Worm (Caenorhabditis elegans) whole organism, early embryonic: ENCODE results near the gene siah-1.

ENCODE experiments used
- B0310.2 ChIP-seq: sonication (generic microtip); optimal IDR thresholded peaks from 2 replicates; lab custom pipeline; 2016; ENCODE audit warnings: mild to moderate bottlenecking, missing genetic modification characterization, missing compliant biosample characterization
- F13C5.2 ChIP-seq: sonication (generic microtip); optimal IDR thresholded peaks from 2 replicates; lab custom pipeline; 2017; ENCODE audit warnings: mild to moderate bottlenecking, missing genetic modification characterization, inconsistent platforms, missing compliant biosample characterization
- aly-1 ChIP-seq: sonication (generic microtip); optimal IDR thresholded peaks from 2 replicates; lab custom pipeline; 2016; ENCODE audit warnings: missing genetic modification characterization, missing compliant biosample characterization
- ama-1 ChIP-seq: fragments of 150-350 bp; optimal IDR thresholded peaks from 2 replicates; lab custom pipeline; 2014
- ceh-13 ChIP-seq: fragments of 200-800 bp; sonication (Bioruptor generic); optimal IDR thresholded peaks from 2 replicates; lab custom pipeline; 2018; ENCODE audit warnings: mild to moderate bottlenecking, missing genetic modification characterization, missing compliant biosample characterization
- ceh-36 ChIP-seq: sonication (generic microtip); optimal IDR thresholded peaks from 2 replicates; lab custom pipeline; 2016; ENCODE audit warnings: missing genetic modification characterization, inconsistent platforms, missing compliant biosample characterization
- ets-7 ChIP-seq: sonication (generic microtip); optimal IDR thresholded peaks from 2 replicates; lab custom pipeline; 2016; ENCODE audit warnings: missing genotype, missing genetic modification characterization, missing compliant biosample characterization
- flt-1 ChIP-seq: fragments of 200-800 bp; sonication (Bioruptor generic); IDR thresholded peaks from 2 replicates; pipeline ENCODE4 v1.3.6; 2022; ENCODE audit warnings: missing genetic modification characterization, missing compliant biosample characterization
- hmbx-1 ChIP-seq: sonication (generic microtip); optimal IDR thresholded peaks from 2 replicates; lab custom pipeline; 2016; ENCODE audit warnings: mild to moderate bottlenecking, missing genetic modification characterization, missing compliant biosample characterization
- hmg-4 ChIP-seq: fragments of 200-800 bp; sonication (Bioruptor generic); optimal IDR thresholded peaks from 2 replicates; lab custom pipeline; 2018; ENCODE audit warnings: mild to moderate bottlenecking, missing genetic modification characterization, missing compliant biosample characterization
- hnd-1 ChIP-seq: sonication (generic microtip); optimal IDR thresholded peaks from 2 replicates; lab custom pipeline; 2016; ENCODE audit warnings: missing genetic modification characterization, missing compliant biosample characterization
- pes-1 ChIP-seq: fragments of 200-800 bp; sonication (Bioruptor generic); IDR thresholded peaks from 2 replicates; pipeline ENCODE4 v1.3.6; 2022; ENCODE audit warnings: missing genetic modification reagents, missing genetic modification characterization, missing compliant biosample characterization
- scrt-1 ChIP-seq: fragments of 200-800 bp; sonication (Bioruptor generic); IDR thresholded peaks from 2 replicates; pipeline ENCODE4 v1.3.6; 2022; ENCODE audit warnings: missing genetic modification characterization, missing compliant biosample characterization
- sea-1 ChIP-seq: fragments of 200-800 bp; sonication (Bioruptor generic); conservative IDR thresholded peaks from 2 replicates; pipeline ENCODE4 v1.3.6; 2022; ENCODE audit warnings: missing genetic modification characterization, missing compliant biosample characterization
- tbx-11 ChIP-seq: fragments of 200-800 bp; sonication (Bioruptor generic); IDR thresholded peaks from 2 replicates; pipeline ENCODE4 v1.3.6; 2022; ENCODE audit warnings: missing genetic modification characterization, missing compliant biosample characterization
- tbx-37 ChIP-seq: fragments of 200-800 bp; sonication (Bioruptor generic); conservative IDR thresholded peaks from 2 replicates; pipeline ENCODE4 v1.3.6; 2022; ENCODE audit warnings: missing genetic modification reagents, missing genetic modification characterization, missing compliant biosample characterization
- tra-4 ChIP-seq: sonication (generic microtip); optimal IDR thresholded peaks from 2 replicates; lab custom pipeline; 2017; ENCODE audit warnings: missing genetic modification characterization, missing compliant biosample characterization

Gene siah-1

DNA sequence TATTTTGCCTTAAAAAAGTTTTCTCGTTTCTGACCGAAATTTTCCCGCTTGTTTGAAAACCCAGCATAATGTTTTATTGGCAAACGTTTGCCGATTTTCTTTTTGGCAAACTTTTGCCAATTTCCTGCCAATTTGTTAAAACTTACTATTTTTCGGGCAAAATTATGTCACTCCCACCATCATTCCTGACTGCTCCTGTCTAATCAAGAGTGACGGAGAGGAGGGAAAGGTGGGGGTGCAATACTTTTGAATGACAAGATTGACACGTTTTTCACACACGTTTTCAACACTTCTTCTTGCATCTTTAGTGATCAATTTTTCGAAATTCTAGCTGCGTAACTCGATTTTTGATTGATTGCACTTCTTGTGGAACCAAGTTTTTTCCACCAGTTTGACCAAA, 37.7 kb downstream of the siah-1 start:
- TF ChIP-seq hmbx-1, result no peak
- TF ChIP-seq aly-1 (tag; lab: Kevin White, UChicago), result no peak
- TF ChIP-seq B0310.2 (tag; lab: Kevin White, UChicago), result no peak
- no peak for TF ChIP-seq hnd-1
- no peak for TF ChIP-seq scrt-1 (GFP tag; lab: Robert Waterston, UW)
- no peak for TF ChIP-seq F13C5.2
- TF ChIP-seq ama-1 (lab: Kevin White, UChicago), result no peak

DNA sequence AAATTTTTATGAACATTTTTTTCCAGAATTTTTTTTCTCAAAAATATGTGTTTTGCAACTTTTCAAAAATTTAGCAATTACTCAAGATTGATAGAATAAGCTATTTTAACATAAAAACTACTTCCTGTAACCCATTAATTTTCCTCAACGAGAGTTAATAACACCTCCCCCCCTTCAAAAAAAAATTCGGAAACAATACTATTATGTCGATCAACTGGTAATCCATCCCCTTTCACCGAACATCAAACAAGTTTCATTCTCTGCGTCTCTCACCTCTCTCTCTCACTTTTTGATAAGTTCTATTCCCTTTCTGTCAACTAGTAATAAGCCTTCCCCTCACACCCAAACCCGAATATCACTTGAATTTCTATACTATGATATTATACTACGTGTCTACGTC, 40.1 kb downstream of the siah-1 start, which contains the start of gene glct-6:
TSS of gene glct-6 (plus strand) at position 301 of the 400 bp plus-strand sequence.
- TF ChIP-seq aly-1 (tag; lab: Kevin White, UChicago) (no peak), ceh-13 (GFP tag; lab: Kevin White, UChicago) (no peak), tbx-37 (GFP tag; lab: Robert Waterston, UW) (no peak), sea-1 (GFP tag; lab: Robert Waterston, UW) (no peak), ama-1 (lab: Kevin White, UChicago) (no peak), flt-1 (no peak), tra-4 (tag; lab: Kevin White, UChicago) (no peak), pes-1 (GFP tag; lab: Robert Waterston, UW) (no peak), tbx-11 (GFP tag; lab: Robert Waterston, UW) (no peak), hmg-4 (GFP tag; lab: Kevin White, UChicago) (no peak), hmbx-1 (no peak), hnd-1 (no peak), F13C5.2 (no peak), B0310.2 (tag; lab: Kevin White, UChicago) (no peak), ceh-36 (tag; lab: Kevin White, UChicago) (no peak), ets-7 (tag; lab: Kevin White, UChicago) (no peak), scrt-1 (GFP tag; lab: Robert Waterston, UW) (no peak)

DNA sequence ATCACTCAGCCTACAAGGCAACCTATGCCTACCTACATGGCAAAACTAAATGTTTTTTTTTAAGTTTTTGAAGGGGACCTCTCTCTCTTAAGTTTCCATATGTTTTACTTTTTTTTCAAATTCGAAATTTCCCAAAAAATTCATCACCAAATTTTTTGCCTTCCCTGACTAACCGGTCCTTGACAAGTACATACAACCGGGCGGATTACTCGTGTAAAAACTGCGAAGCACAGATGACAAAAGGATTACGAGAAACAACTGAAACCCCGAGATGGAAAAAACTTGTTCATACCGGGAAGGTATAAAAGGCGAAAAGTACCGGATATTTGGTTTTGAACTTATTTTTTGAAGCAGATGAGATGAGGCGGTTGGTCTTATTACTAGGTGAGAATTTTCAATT, 50.6 kb downstream of the siah-1 start, which contains the start of gene K09B3.1:
TSS of gene K09B3.1 (plus strand) at position 301 of the 400 bp plus-strand sequence.
- TF ChIP-seq tbx-37 (GFP tag; lab: Robert Waterston, UW), result no peak
- TF ChIP-seq F13C5.2, result no peak
- no peak for TF ChIP-seq ama-1 (lab: Kevin White, UChicago)
- TF ChIP-seq hnd-1, result no peak
- TF ChIP-seq aly-1 (tag; lab: Kevin White, UChicago), result no peak
- no peak for TF ChIP-seq tbx-11 (GFP tag; lab: Robert Waterston, UW)
- no peak for TF ChIP-seq B0310.2 (tag; lab: Kevin White, UChicago)
- no peak for TF ChIP-seq ceh-13 (GFP tag; lab: Kevin White, UChicago)
- TF ChIP-seq flt-1, result no peak
- TF ChIP-seq pes-1 (GFP tag; lab: Robert Waterston, UW), result no peak
- no peak for TF ChIP-seq ets-7 (tag; lab: Kevin White, UChicago)
- TF ChIP-seq scrt-1 (GFP tag; lab: Robert Waterston, UW), result no peak
- no peak for TF ChIP-seq sea-1 (GFP tag; lab: Robert Waterston, UW)
- TF ChIP-seq hmbx-1, result no peak
- TF ChIP-seq ceh-36 (tag; lab: Kevin White, UChicago), result no peak
- TF ChIP-seq tra-4 (tag; lab: Kevin White, UChicago), result no peak
- TF ChIP-seq hmg-4 (GFP tag; lab: Kevin White, UChicago), result no peak
